Fruit fly (Drosophila melanogaster): ENCODE data around the gene CG33642.
A peak's percentile ranks its signal among the peaks of the same experiment; 100 is the strongest.

- TF ChIP-seq CG11617 (GFP tag; optimal IDR thresholded peaks at IDR 0.05) (peak; percentile 41), pad (GFP tag; optimal IDR thresholded peaks at IDR 0.05) (peak; percentile 16), CG5204 (GFP tag; optimal IDR thresholded peaks at IDR 0.05) (peak; percentile 22), CG14711 (tag; optimal IDR thresholded peaks at IDR 0.05) (peak; percentile 57), cic (GFP tag; optimal IDR thresholded peaks at IDR 0.05) (no peak), CG7101 (tag; optimal IDR thresholded peaks at IDR 0.05) (peak; percentile 62), Crg-1 (GFP tag; optimal IDR thresholded peaks at IDR 0.05) (no peak), Hr96 (GFP tag; optimal IDR thresholded peaks at IDR 0.05) (peak; percentile 59), ovo (GFP tag; optimal IDR thresholded peaks at IDR 0.05) (peak; percentile 99), kay (GFP tag; ENCODE audit: borderline replicate concordance) (peak; percentile 94), Clk (GFP tag; optimal IDR thresholded peaks at IDR 0.05) (no peak), CG7045 (GFP tag; optimal IDR thresholded peaks at IDR 0.05) (peak; percentile 23), bab1 (GFP tag; optimal IDR thresholded peaks at IDR 0.05) (peak; percentile 43)
Measured at dm6 chr2L:13512182-13513032, 17.4 kb upstream of the CG33642 start.

Data from whole organism, adult.